Fruit fly (Drosophila melanogaster) whole organism, embryonic: Measurements from ENCODE around the gene CG15818.

ENCODE experiments used
- Asciz ChIP-seq: fragments of 200-800 bp; sonication (Bioruptor generic); optimal IDR thresholded peaks from 2 replicates; lab custom pipeline; 2017; ENCODE audit warnings: missing biosample characterization, mild to moderate bottlenecking, missing genetic modification characterization, missing genetic modification reagents
- Blimp-1 ChIP-seq: fragments of 200-800 bp; sonication (Bioruptor generic); optimal IDR thresholded peaks from 3 replicates; lab custom pipeline; 2018; ENCODE audit warnings: missing biosample characterization, missing genetic modification characterization, mild to moderate bottlenecking, moderate library complexity, missing genetic modification reagents
- BtbVII ChIP-seq: fragments of 200-800 bp; sonication (Bioruptor generic); optimal IDR thresholded peaks from 3 replicates; lab custom pipeline; 2017; ENCODE audit warnings: missing biosample characterization, mild to moderate bottlenecking, missing genetic modification characterization
- CG11560 ChIP-seq: fragments of 200-800 bp; sonication (Bioruptor generic); IDR thresholded peaks from 3 replicates; pipeline ENCODE4 v1.3.6; 2022; ENCODE audit warnings: missing biosample characterization, missing genetic modification characterization
- CG12219 ChIP-seq: fragments of 200-800 bp; sonication (Bioruptor generic); optimal IDR thresholded peaks from 3 replicates; lab custom pipeline; 2018; ENCODE audit warnings: missing biosample characterization, mild to moderate bottlenecking, missing genetic modification characterization
- CG12744 ChIP-seq: fragments of 200-800 bp; sonication (Bioruptor generic); optimal IDR thresholded peaks from 2 replicates; lab custom pipeline; 2016; ENCODE audit warnings: missing biosample characterization, missing genetic modification characterization
- CG16815 ChIP-seq: fragments of 200-800 bp; sonication (Bioruptor generic); optimal IDR thresholded peaks from 3 replicates; lab custom pipeline; 2017; ENCODE audit warnings: missing biosample characterization, mild to moderate bottlenecking, missing genetic modification characterization
- CG17385 ChIP-seq: fragments of 200-800 bp; sonication (Bioruptor generic); optimal IDR thresholded peaks from 3 replicates; lab custom pipeline; 2018; ENCODE audit warnings: missing biosample characterization, mild to moderate bottlenecking, missing genetic modification characterization
- CG18011 ChIP-seq: fragments of 200-800 bp; sonication (Bioruptor generic); optimal IDR thresholded peaks from 2 replicates; lab custom pipeline; 2017; ENCODE audit warnings: missing biosample characterization, missing genetic modification characterization, mild to moderate bottlenecking, moderate library complexity, missing genotype
- CG18476 ChIP-seq: fragments of 200-800 bp; sonication (Bioruptor generic); optimal IDR thresholded peaks from 2 replicates; lab custom pipeline; 2016; ENCODE audit warnings: missing biosample characterization, mild to moderate bottlenecking, missing genetic modification characterization
- CG2889 ChIP-seq: fragments of 200-800 bp; sonication (Bioruptor generic); IDR thresholded peaks from 3 replicates; pipeline ENCODE4 v1.3.6; 2022; ENCODE audit warnings: missing biosample characterization, missing genetic modification characterization
- CG30020 ChIP-seq: fragments of 200-800 bp; optimal IDR thresholded peaks from 2 replicates; lab custom pipeline; 2019; ENCODE audit warnings: missing biosample characterization, mild to moderate bottlenecking, missing genetic modification characterization, moderate library complexity
- CG3163 ChIP-seq: fragments of 200-800 bp; sonication (Bioruptor generic); optimal IDR thresholded peaks from 3 replicates; lab custom pipeline; 2016; ENCODE audit warnings: missing biosample characterization, missing genetic modification characterization
- CG32767 ChIP-seq: fragments of 200-800 bp; sonication (Bioruptor generic); IDR thresholded peaks from 2 replicates; pipeline ENCODE4 v1.3.6; 2022; ENCODE audit warnings: missing biosample characterization, missing genetic modification characterization
- CG34224 ChIP-seq: fragments of 200-800 bp; sonication (Bioruptor generic); IDR thresholded peaks from 3 replicates; pipeline ENCODE4 v1.3.6; 2022; ENCODE audit warnings: missing biosample characterization, missing genetic modification characterization; ENCODE audit not compliant: partially characterized antibody
- CG4820 ChIP-seq: fragments of 200-800 bp; sonication (Bioruptor generic); optimal IDR thresholded peaks from 3 replicates; lab custom pipeline; 2016; ENCODE audit warnings: missing biosample characterization, missing genetic modification characterization
- CG5180 ChIP-seq: fragments of 200-800 bp; sonication (Bioruptor generic); optimal IDR thresholded peaks from 3 replicates; lab custom pipeline; 2017; ENCODE audit warnings: missing biosample characterization, missing genetic modification characterization, mild to moderate bottlenecking, moderate library complexity, missing genetic modification reagents
- CG6272 ChIP-seq: fragments of 200-800 bp; sonication (Bioruptor generic); IDR thresholded peaks from 2 replicates; pipeline ENCODE4 v1.3.6; 2022; ENCODE audit warnings: missing biosample characterization, missing genetic modification characterization
- CG6654 ChIP-seq: fragments of 200-800 bp; sonication (Bioruptor generic); optimal IDR thresholded peaks from 2 replicates; lab custom pipeline; 2017; ENCODE audit warnings: missing biosample characterization, mild to moderate bottlenecking, missing genetic modification characterization
- CG9817 ChIP-seq: fragments of 200-800 bp; sonication (Bioruptor generic); optimal IDR thresholded peaks from 2 replicates; lab custom pipeline; 2018; ENCODE audit warnings: missing biosample characterization, mild to moderate bottlenecking, missing genetic modification characterization, moderate library complexity
- CG9876 ChIP-seq: fragments of 200-800 bp; sonication (Bioruptor generic); optimal IDR thresholded peaks from 2 replicates; lab custom pipeline; 2016; ENCODE audit warnings: missing biosample characterization, missing genetic modification characterization
- Chrac-16 ChIP-seq: fragments of 200-800 bp; sonication (Bioruptor generic); optimal IDR thresholded peaks from 3 replicates; lab custom pipeline; 2016; ENCODE audit warnings: missing biosample characterization, missing genetic modification characterization
- Dip2 ChIP-seq: fragments of 200-800 bp; sonication (Bioruptor generic); IDR thresholded peaks from 2 replicates; pipeline ENCODE4 v1.3.6; 2022; ENCODE audit warnings: missing biosample characterization, missing genetic modification characterization
- Dref ChIP-seq: fragments of 200-800 bp; sonication (Bioruptor generic); IDR thresholded peaks from 2 replicates; pipeline ENCODE4 v1.3.6; 2022; ENCODE audit warnings: missing biosample characterization, missing genetic modification characterization
- Fer3 ChIP-seq: fragments of 200-800 bp; sonication (Bioruptor generic); optimal IDR thresholded peaks from 2 replicates; lab custom pipeline; 2018; ENCODE audit warnings: missing biosample characterization, mild to moderate bottlenecking, missing genetic modification characterization, moderate library complexity
- HLH4C ChIP-seq: fragments of 200-800 bp; sonication (Bioruptor generic); IDR thresholded peaks from 3 replicates; pipeline ENCODE4 v1.3.6; 2022; ENCODE audit warnings: missing biosample characterization, missing genetic modification characterization; ENCODE audit not compliant: partially characterized antibody
- Nf-YA ChIP-seq: fragments of 200-800 bp; sonication (Bioruptor generic); IDR thresholded peaks from 2 replicates; pipeline ENCODE4 v1.3.6; 2022; ENCODE audit warnings: missing biosample characterization, missing genetic modification characterization
- Optix ChIP-seq: fragments of 200-800 bp; sonication (Bioruptor generic); IDR thresholded peaks from 3 replicates; pipeline ENCODE4 v1.3.6; 2022; ENCODE audit warnings: missing biosample characterization, missing genetic modification characterization
- PHDP ChIP-seq: fragments of 200-800 bp; sonication (Bioruptor generic); optimal IDR thresholded peaks from 3 replicates; lab custom pipeline; 2018; ENCODE audit warnings: missing biosample characterization, mild to moderate bottlenecking, missing genetic modification characterization, moderate library complexity
- Pdp1 ChIP-seq, 2 experiments: fragments of 200-800 bp; sonication (Bioruptor generic); optimal IDR thresholded peaks; 3 replicates each; lab custom pipeline; 2016; ENCODE audit warnings: missing biosample characterization in 2 of 2, missing genetic modification characterization in 2 of 2, mild to moderate bottlenecking in 1 of 2, moderate library complexity in 1 of 2
- Poxn ChIP-seq: fragments of 200-800 bp; sonication (Bioruptor generic); IDR thresholded peaks from 2 replicates; pipeline ENCODE4 v1.3.6; 2022; ENCODE audit warnings: missing biosample characterization, missing genetic modification characterization
- Side ChIP-seq: fragments of 200-800 bp; sonication (Bioruptor generic); optimal IDR thresholded peaks from 2 replicates; lab custom pipeline; 2016; ENCODE audit warnings: missing biosample characterization, missing genetic modification characterization
- cad ChIP-seq: fragments of >200 bp; optimal IDR thresholded peaks from 2 replicates; lab custom pipeline; 2017; ENCODE audit warnings: missing biosample characterization, missing genetic modification characterization
- danr ChIP-seq: fragments of 200-800 bp; sonication (Bioruptor generic); IDR thresholded peaks from 2 replicates; pipeline ENCODE4 v1.3.6; 2022; ENCODE audit warnings: missing biosample characterization, missing genetic modification characterization
- dmrt11E ChIP-seq: fragments of 200-800 bp; sonication (Bioruptor generic); optimal IDR thresholded peaks from 3 replicates; lab custom pipeline; 2018; ENCODE audit warnings: missing biosample characterization, mild to moderate bottlenecking, missing genetic modification characterization, moderate library complexity
- en ChIP-seq: fragments of 200-800 bp; sonication (Bioruptor generic); optimal IDR thresholded peaks from 2 replicates; lab custom pipeline; 2016; ENCODE audit warnings: missing biosample characterization, missing genetic modification characterization
- fd64A ChIP-seq: fragments of 200-800 bp; sonication (Bioruptor generic); optimal IDR thresholded peaks from 3 replicates; lab custom pipeline; 2018; ENCODE audit warnings: missing biosample characterization, mild to moderate bottlenecking, missing genetic modification characterization
- jigr1 ChIP-seq: fragments of 200-800 bp; sonication (Bioruptor generic); IDR thresholded peaks from 3 replicates; pipeline ENCODE4 v1.3.6; 2022; ENCODE audit warnings: missing biosample characterization, missing genetic modification characterization
- jumu ChIP-seq: fragments of 200-800 bp; sonication (Bioruptor generic); optimal IDR thresholded peaks from 3 replicates; lab custom pipeline; 2016; ENCODE audit warnings: missing biosample characterization, missing genetic modification characterization
- knrl ChIP-seq: fragments of 200-800 bp; sonication (Bioruptor generic); IDR thresholded peaks from 3 replicates; pipeline ENCODE4 v1.3.6; 2022; ENCODE audit warnings: missing biosample characterization, missing genetic modification characterization; ENCODE audit not compliant: partially characterized antibody
- lmd ChIP-seq: fragments of 200-800 bp; sonication (Bioruptor generic); IDR thresholded peaks from 2 replicates; pipeline ENCODE4 v1.3.6; 2022; ENCODE audit warnings: missing biosample characterization, missing genetic modification characterization
- maf-S ChIP-seq: fragments of 200-800 bp; sonication (Bioruptor generic); optimal IDR thresholded peaks from 2 replicates; lab custom pipeline; 2016; ENCODE audit warnings: missing biosample characterization, missing genetic modification characterization
- nau ChIP-seq: fragments of 200-800 bp; sonication (Bioruptor generic); optimal IDR thresholded peaks from 3 replicates; lab custom pipeline; 2017; ENCODE audit warnings: missing biosample characterization, mild to moderate bottlenecking, missing genetic modification characterization, missing genetic modification reagents
- pb ChIP-seq: fragments of 200-800 bp; sonication (Bioruptor generic); optimal IDR thresholded peaks from 3 replicates; lab custom pipeline; 2016; ENCODE audit warnings: missing biosample characterization, missing genetic modification characterization
- peb ChIP-seq: fragments of 200-800 bp; sonication (Bioruptor generic); IDR thresholded peaks from 2 replicates; pipeline ENCODE4 v1.3.6; 2022; ENCODE audit warnings: missing biosample characterization, missing genetic modification characterization
- seq ChIP-seq: fragments of 200-800 bp; sonication (Bioruptor generic); IDR thresholded peaks from 2 replicates; pipeline ENCODE4 v1.3.6; 2022; ENCODE audit warnings: missing biosample characterization, missing genetic modification characterization
- sim ChIP-seq: fragments of 200-800 bp; sonication (Bioruptor generic); IDR thresholded peaks from 2 replicates; pipeline ENCODE4 v1.3.6; 2022; ENCODE audit warnings: missing biosample characterization, missing genetic modification characterization
- slbo ChIP-seq: fragments of 200-800 bp; sonication (Bioruptor generic); IDR thresholded peaks from 2 replicates; pipeline ENCODE4 v1.3.6; 2022; ENCODE audit warnings: missing biosample characterization, missing genetic modification characterization
- tap ChIP-seq: fragments of 200-800 bp; optimal IDR thresholded peaks from 3 replicates; lab custom pipeline; 2019; ENCODE audit warnings: missing biosample characterization, mild to moderate bottlenecking, missing genetic modification characterization, moderate library complexity
- tgo ChIP-seq: fragments of 200-800 bp; sonication (Bioruptor generic); IDR thresholded peaks from 3 replicates; pipeline ENCODE4 v1.3.6; 2022; ENCODE audit warnings: missing biosample characterization, missing genetic modification characterization
- vfl ChIP-seq: fragments of 200-800 bp; sonication (Bioruptor generic); optimal IDR thresholded peaks from 2 replicates; lab custom pipeline; 2016; ENCODE audit warnings: missing biosample characterization, missing genetic modification characterization

CG15818 gene

DNA sequence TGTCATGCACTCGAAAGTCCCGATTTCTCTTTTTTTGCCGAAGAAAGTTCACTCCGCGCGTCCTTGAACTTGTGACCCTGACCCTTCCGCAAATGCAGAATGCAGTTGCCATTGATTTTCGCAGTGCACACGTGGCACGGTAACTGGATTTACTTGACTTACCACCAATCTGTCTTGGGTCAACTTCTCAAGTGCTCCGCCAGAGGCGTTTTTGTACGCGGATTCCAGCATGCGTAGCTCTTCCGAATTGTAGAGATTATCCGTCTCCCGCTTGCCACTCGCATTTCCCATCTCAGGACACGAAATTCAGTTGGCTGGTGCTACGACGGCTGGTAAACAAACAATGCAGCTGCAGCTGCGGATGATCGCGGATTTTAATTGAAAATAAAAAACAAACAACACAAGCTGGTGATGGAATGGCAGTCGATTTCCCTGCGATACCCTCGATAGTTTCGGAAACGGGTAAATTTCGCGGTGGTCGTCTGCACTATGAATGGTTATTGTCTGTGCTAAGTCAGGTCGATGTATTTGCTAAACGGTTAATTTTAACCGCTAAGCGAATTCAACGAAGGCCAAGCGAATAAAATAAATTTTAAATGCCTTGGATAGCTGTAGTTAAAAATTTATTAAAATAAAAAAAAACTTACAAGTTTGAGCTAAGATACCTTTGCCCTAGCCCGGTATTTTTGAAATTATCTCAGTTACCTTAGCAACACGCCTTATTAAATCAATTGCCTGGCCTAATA is 22.7 kb upstream of the CG15818 start, which contains the start of the genes CG5149 and gudu (continued):
- no peak for TF ChIP-seq Fer3 (tag; lab: Kevin White, UChicago)
- TF ChIP-seq PHDP (tag; lab: Kevin White, UChicago), result no peak
- TF ChIP-seq CG34224 (GFP tag; lab: Robert Waterston, UW), result peak; percentile 83
- peak; percentile 88 for TF ChIP-seq knrl (GFP tag; lab: Robert Waterston, UW)
- TF ChIP-seq CG2889 (GFP tag; lab: Robert Waterston, UW), result no peak
- no peak for TF ChIP-seq en
- TF ChIP-seq Chrac-16 (GFP tag; lab: Kevin White, UChicago), result no peak
- TF ChIP-seq peb (GFP tag; lab: Robert Waterston, UW), result no peak
- TF ChIP-seq tap (tag; lab: Kevin White, UChicago), result no peak
- TF ChIP-seq BtbVII (GFP tag; lab: Kevin White, UChicago), result no peak
- TF ChIP-seq CG6272, result peak; percentile 41; the same call in 1 of the 2 replicates
- TF ChIP-seq fd64A (GFP tag; lab: Kevin White, UChicago), result no peak
- no peak for TF ChIP-seq CG9817 (tag; lab: Kevin White, UChicago)
- TF ChIP-seq CG30020 (tag; lab: Kevin White, UChicago), result no peak
- no peak for TF ChIP-seq CG4820 (GFP tag; lab: Kevin White, UChicago)
- no peak for TF ChIP-seq CG16815
- no peak for TF ChIP-seq CG5180
- TF ChIP-seq Dref, result peak; percentile 73
- TF ChIP-seq Optix (GFP tag; lab: Robert Waterston, UW), result no peak
- peak; percentile 13 for TF ChIP-seq Blimp-1 (GFP tag; lab: Kevin White, UChicago)
- TF ChIP-seq slbo, result peak; percentile 26; the same call in 1 of the 2 replicates
- TF ChIP-seq nau (GFP tag; lab: Kevin White, UChicago), result no peak
- TF ChIP-seq CG12219, result no peak
- TF ChIP-seq CG6654, result no peak
- no peak for TF ChIP-seq CG9876
- TF ChIP-seq sim (GFP tag; lab: Robert Waterston, UW), result no peak
- no peak for TF ChIP-seq CG11560 (tag; lab: Robert Waterston, UW)
- TF ChIP-seq jumu (GFP tag; lab: Kevin White, UChicago), result no peak
- no peak for TF ChIP-seq maf-S (GFP tag; lab: Kevin White, UChicago)
- TF ChIP-seq CG32767, result no peak
- no peak for TF ChIP-seq CG18011
- TF ChIP-seq CG3163 (GFP tag; lab: Kevin White, UChicago), result peak; percentile 36
- TF ChIP-seq Poxn (GFP tag; lab: Robert Waterston, UW), result no peak
- no peak for TF ChIP-seq Dip2 (GFP tag; lab: Robert Waterston, UW)
- TF ChIP-seq pb (GFP tag; lab: Kevin White, UChicago), result no peak
- TF ChIP-seq lmd (GFP tag; lab: Robert Waterston, UW), result no peak
- no peak for TF ChIP-seq CG18476 (GFP tag; lab: Kevin White, UChicago)
- no peak for TF ChIP-seq dmrt11E (tag; lab: Kevin White, UChicago)
- no peak for TF ChIP-seq CG12744 (GFP tag; lab: Kevin White, UChicago)
- TF ChIP-seq CG17385 (GFP tag; lab: Kevin White, UChicago), result no peak
- no peak for TF ChIP-seq Pdp1 (GFP tag; optimal IDR thresholded peaks at IDR 0.05; lab: Kevin White, UChicago)
- TF ChIP-seq Nf-YA (GFP tag; lab: Robert Waterston, UW), result no peak
- no peak for TF ChIP-seq tgo (GFP tag; lab: Robert Waterston, UW)
- TF ChIP-seq jigr1 (GFP tag; lab: Robert Waterston, UW), result no peak
- TF ChIP-seq vfl (GFP tag; lab: Kevin White, UChicago), result no peak
- TF ChIP-seq Side (GFP tag; lab: Kevin White, UChicago), result no peak
- TF ChIP-seq danr, result no peak
- no peak for TF ChIP-seq Asciz
- peak; percentile 86 for TF ChIP-seq HLH4C (GFP tag; lab: Robert Waterston, UW)
- no peak for TF ChIP-seq seq (GFP tag; lab: Robert Waterston, UW)
- no peak for TF ChIP-seq cad (GFP tag; lab: Kevin White, UChicago)
